Worm (Caenorhabditis elegans): ENCODE results near the gene cest-13.

The cest-13 gene

ce11 chrX:13809773-13810172 lies 49.7 kb downstream of the cest-13 start, which contains the start of gene obr-3:
Gene obr-3 (minus strand): TSS chrX:13809873.
- TF ChIP-seq odd-2 (tag; optimal IDR thresholded peaks at IDR 0.05) (no peak), ceh-19 (GFP tag; optimal IDR thresholded peaks at IDR 0.05) (no peak), dve-1 (tag; optimal IDR thresholded peaks at IDR 0.05) (no peak), sox-2 (GFP tag; IDR thresholded peaks at IDR 0.05) (no peak), ceh-2 (tag; optimal IDR thresholded peaks at IDR 0.05) (no peak), sox-4 (tag; optimal IDR thresholded peaks at IDR 0.05) (no peak), ceh-30 (tag; optimal IDR thresholded peaks at IDR 0.05) (no peak), F13H6.1 (tag; optimal IDR thresholded peaks at IDR 0.05) (no peak), lim-6 (tag; optimal IDR thresholded peaks at IDR 0.05) (no peak), ztf-16 (tag; optimal IDR thresholded peaks at IDR 0.05) (no peak)

- TF ChIP-seq ttx-3 (tag; optimal IDR thresholded peaks at IDR 0.05) (no peak), C38D4.7 (GFP tag; optimal IDR thresholded peaks at IDR 0.05) (no peak), C08G9.2 (tag; optimal IDR thresholded peaks at IDR 0.05) (no peak), nhr-11 (tag; optimal IDR thresholded peaks at IDR 0.05) (no peak), zip-5 (tag; optimal IDR thresholded peaks at IDR 0.05) (no peak), ceh-9 (tag; optimal IDR thresholded peaks at IDR 0.05) (no peak), hlh-6 (tag; optimal IDR thresholded peaks at IDR 0.05) (no peak), ceh-31 (tag; optimal IDR thresholded peaks at IDR 0.05) (no peak), lim-6 (tag; optimal IDR thresholded peaks at IDR 0.05) (no peak), elt-2 (tag; optimal IDR thresholded peaks at IDR 0.05) (no peak), unc-42 (tag; optimal IDR thresholded peaks at IDR 0.05) (no peak), hlh-30 (tag; optimal IDR thresholded peaks at IDR 0.05; ENCODE audit: insufficient read depth) (no peak), ceh-18 (tag; optimal IDR thresholded peaks at IDR 0.05) (no peak), che-1 (tag; optimal IDR thresholded peaks at IDR 0.05) (no peak), K09A11.1 (tag; optimal IDR thresholded peaks at IDR 0.05; ENCODE audit: insufficient read depth) (no peak), hlh-8 (tag; optimal IDR thresholded peaks at IDR 0.05) (no peak), ceh-22 (tag; optimal IDR thresholded peaks at IDR 0.05) (no peak)
These were observed 51.1 kb downstream of the cest-13 start for ce11 chrX:13811156-13811555.

ce11 chrX:13811929-13812328 lies 51.9 kb downstream of the cest-13 start:
- TF ChIP-seq pat-9 (tag; optimal IDR thresholded peaks at IDR 0.05) (no peak), elt-4 (tag; optimal IDR thresholded peaks at IDR 0.05) (no peak), hlh-13 (GFP tag; optimal IDR thresholded peaks at IDR 0.05) (no peak), ceh-30 (tag; optimal IDR thresholded peaks at IDR 0.05) (no peak), sox-4 (tag; optimal IDR thresholded peaks at IDR 0.05) (no peak)

All from whole organism, late embryonic.